Worm (Caenorhabditis elegans): ENCODE results near the gene Y38H6C.16.
"Not testable (repeated sequence)": the region's sequence is repeated elsewhere in the genome, so short reads cannot be mapped to it uniquely, and the experiment has no call there.

The Y38H6C.16 gene

DNA sequence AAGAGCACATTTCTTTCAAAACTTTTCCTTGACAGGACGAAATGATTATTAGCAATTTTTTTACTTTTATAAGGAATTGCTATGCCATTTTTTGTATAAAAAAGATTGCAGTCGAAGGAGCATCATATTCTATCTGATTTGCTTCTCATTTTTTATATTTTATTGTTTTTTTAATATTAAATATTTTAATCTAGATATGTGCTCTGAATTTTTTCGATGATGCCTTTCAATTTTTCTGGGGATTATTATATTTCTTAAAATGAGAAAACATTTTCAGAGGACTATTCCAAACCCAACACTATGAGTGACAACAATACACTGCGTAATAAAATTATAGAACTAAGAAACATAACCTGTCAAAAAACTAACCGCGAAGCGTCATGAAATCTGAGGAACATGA is 29.8 kb upstream of the Y38H6C.16 start, which contains the start of gene F26F2.4:
Gene F26F2.4, plus strand, starts transcription at position 301 of the 400 bp plus-strand sequence.
- not testable (repeated sequence) for TF ChIP-seq hmg-11, ceh-9, lin-15B (tag; optimal IDR thresholded peaks at IDR 0.05)

DNA sequence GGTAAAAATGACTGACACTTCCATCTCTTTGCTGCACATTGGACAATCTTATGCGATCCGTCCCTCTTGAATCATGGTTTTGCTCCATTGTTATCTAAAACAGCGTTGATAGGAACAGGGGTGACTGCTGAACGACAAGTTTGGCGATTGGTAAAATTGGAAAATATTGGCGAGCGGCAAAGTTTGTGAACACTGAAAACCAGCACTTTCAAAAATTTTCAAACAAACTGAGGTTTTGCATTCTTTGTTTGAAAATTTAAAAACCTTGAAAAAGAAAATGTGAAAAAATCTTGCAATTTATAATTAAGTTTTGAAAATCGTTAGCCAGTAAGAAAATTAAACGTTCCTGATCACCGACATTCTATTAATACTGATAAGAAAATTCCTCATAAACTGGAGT is 27.3 kb upstream of the Y38H6C.16 start, which contains the start of gene F26F2.3:
Gene F26F2.3, minus strand, starts transcription at position 101 of the 400 bp plus-strand sequence.
- no peak for TF ChIP-seq ztf-11 (tag; optimal IDR thresholded peaks at IDR 0.05)
- no peak for TF ChIP-seq elt-1 (tag; optimal IDR thresholded peaks at IDR 0.05)

- TF ChIP-seq elt-2, fos-1, skn-1 (tag; optimal IDR thresholded peaks at IDR 0.05): not testable (repeated sequence)
These were observed 24.9 kb upstream of the Y38H6C.16 start, which contains the start of gene F26F2.13 for ce11 chrV:20564054-20564453. F26F2.13 (plus strand) TSS chrV:20564354.

DNA sequence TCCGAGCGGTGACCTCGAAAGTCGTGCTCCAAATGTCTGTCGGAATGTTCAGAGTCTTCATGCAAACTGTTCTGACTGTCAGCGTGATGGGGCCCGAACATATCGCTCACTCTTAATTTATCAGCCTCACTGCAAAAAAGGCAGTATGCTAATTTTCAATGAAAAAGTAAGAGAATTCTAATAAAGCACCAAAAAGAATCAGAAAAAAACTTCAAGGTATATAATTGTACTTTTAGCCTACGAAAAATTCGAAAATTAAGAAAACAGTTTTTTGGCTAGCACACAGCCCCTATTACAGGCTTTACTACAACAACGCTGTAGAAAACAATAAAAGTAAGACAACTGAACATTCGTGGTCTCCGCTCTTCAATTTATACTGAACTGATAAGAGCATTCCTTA is 22.6 kb upstream of the Y38H6C.16 start, which contains the start of gene F26F2.1:
Gene F26F2.1, minus strand, starts transcription at position 101 of the 400 bp plus-strand sequence.
- TF ChIP-seq ama-1 (optimal IDR thresholded peaks at IDR 0.05) = no peak
- TF ChIP-seq ztf-4 (tag; optimal IDR thresholded peaks at IDR 0.05) = no peak
- no peak for TF ChIP-seq nfya-1 (tag; optimal IDR thresholded peaks at IDR 0.05; ENCODE audit: insufficient read depth)
- no peak for TF ChIP-seq unc-62 (GFP tag; optimal IDR thresholded peaks at IDR 0.05)
- TF ChIP-seq ceh-28 (tag; optimal IDR thresholded peaks at IDR 0.05) = no peak
- no peak for TF ChIP-seq elt-1 (tag; optimal IDR thresholded peaks at IDR 0.05)
- no peak for TF ChIP-seq tbx-2 (tag; optimal IDR thresholded peaks at IDR 0.05)
- TF ChIP-seq nhr-25 (tag; optimal IDR thresholded peaks at IDR 0.05) = no peak

- TF ChIP-seq jun-1 (tag; optimal IDR thresholded peaks at IDR 0.05) (no peak), zag-1 (tag; optimal IDR thresholded peaks at IDR 0.05) (no peak), fos-1 (tag; optimal IDR thresholded peaks at IDR 0.05) (no peak), nfya-1 (tag; optimal IDR thresholded peaks at IDR 0.05; ENCODE audit: insufficient read depth) (no peak), ceh-9 (tag; optimal IDR thresholded peaks at IDR 0.05) (no peak), ztf-11 (tag; optimal IDR thresholded peaks at IDR 0.05) (no peak), skn-1 (tag; optimal IDR thresholded peaks at IDR 0.05) (no peak), elt-2 (tag; optimal IDR thresholded peaks at IDR 0.05) (no peak), snpc-4 (tag; optimal IDR thresholded peaks at IDR 0.05) (no peak), nhr-43 (tag; optimal IDR thresholded peaks at IDR 0.05; ENCODE audit: poor library complexity, severe bottlenecking) (no peak), pqm-1 (tag; optimal IDR thresholded peaks at IDR 0.05) (no peak), ceh-28 (tag; optimal IDR thresholded peaks at IDR 0.05) (no peak), nhr-12 (tag; optimal IDR thresholded peaks at IDR 0.05) (no peak), tbx-2 (tag; optimal IDR thresholded peaks at IDR 0.05) (no peak)
These were observed 19.1 kb upstream of the Y38H6C.16 start, which contains the start of gene abf-4 for ce11 chrV:20558270-20558669. abf-4 (minus strand) TSS chrV:20558370.

ce11 chrV:20556260-20556659 is 17.1 kb upstream of the Y38H6C.16 start, which contains the start of gene Y38H6C.23:
Y38H6C.23 (minus strand) TSS chrV:20556360.
- TF ChIP-seq nhr-237 (tag; optimal IDR thresholded peaks at IDR 0.05) = no peak

- no peak for TF ChIP-seq nhr-25 (tag; optimal IDR thresholded peaks at IDR 0.05)
- no peak for TF ChIP-seq lin-39 (tag; optimal IDR thresholded peaks at IDR 0.05)
- TF ChIP-seq nhr-77 (tag; optimal IDR thresholded peaks at IDR 0.05) = no peak
- no peak for TF ChIP-seq ceh-16 (tag; optimal IDR thresholded peaks at IDR 0.05)
- no peak for TF ChIP-seq sea-2 (GFP tag; optimal IDR thresholded peaks at IDR 0.05)
- TF ChIP-seq ceh-82 (tag; optimal IDR thresholded peaks at IDR 0.05) = no peak
- TF ChIP-seq mml-1 (tag; optimal IDR thresholded peaks at IDR 0.05) = no peak
- TF ChIP-seq elt-2 (tag; optimal IDR thresholded peaks at IDR 0.05) = no peak
- no peak for TF ChIP-seq pqm-1 (tag; optimal IDR thresholded peaks at IDR 0.05)
- no peak for TF ChIP-seq nhr-67 (tag; optimal IDR thresholded peaks at IDR 0.05)
- TF ChIP-seq lin-15B (tag; optimal IDR thresholded peaks at IDR 0.05) = no peak
- TF ChIP-seq elt-3 (tag; optimal IDR thresholded peaks at IDR 0.05) = no peak
- no peak for TF ChIP-seq nhr-23 (tag; optimal IDR thresholded peaks at IDR 0.05)
- no peak for TF ChIP-seq tbx-2 (tag; optimal IDR thresholded peaks at IDR 0.05)
- TF ChIP-seq fkh-2 (tag; optimal IDR thresholded peaks at IDR 0.05) = no peak
- no peak for TF ChIP-seq eor-1 (tag; optimal IDR thresholded peaks at IDR 0.05)
These were observed 16.0 kb upstream of the Y38H6C.16 start, which contains the start of gene Y38H6C.21 for ce11 chrV:20555120-20555519. Y38H6C.21 (minus strand) TSS chrV:20555267.
